Fruit fly (Drosophila melanogaster): ENCODE data around the gene CG2186.

Gene CG2186

DNA sequence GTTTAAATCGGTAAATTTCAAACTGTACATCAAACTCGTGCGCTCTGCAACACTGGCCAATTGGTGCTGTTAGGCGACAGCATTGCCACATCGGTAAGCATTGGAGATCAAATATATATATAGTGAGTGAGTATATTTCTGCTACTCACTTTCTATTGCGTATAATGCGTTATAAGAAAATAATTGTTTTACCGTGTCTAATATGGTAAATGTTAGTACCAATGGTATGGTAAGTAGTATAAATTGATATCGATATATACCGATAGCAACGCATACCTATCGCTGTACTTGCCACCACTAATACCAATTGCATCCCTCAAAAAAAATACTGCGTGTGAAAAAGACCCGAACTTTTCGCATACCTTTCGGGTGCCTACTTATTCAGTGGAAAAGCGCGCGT, at the start of gene CG2186, which contains the start of gene sofe (continued):
- TF ChIP-seq CG8359 (GFP tag; optimal IDR thresholded peaks at IDR 0.05; ENCODE audit: borderline replicate concordance) (no peak), CG8478 (optimal IDR thresholded peaks at IDR 0.05) (no peak), pita (GFP tag; optimal IDR thresholded peaks at IDR 0.05) (no peak), pb (GFP tag; optimal IDR thresholded peaks at IDR 0.05) (no peak), CG17829 (tag; optimal IDR thresholded peaks at IDR 0.05) (peak; percentile 55), CG13296 (GFP tag; optimal IDR thresholded peaks at IDR 0.05) (no peak), CG15514 (GFP tag; optimal IDR thresholded peaks at IDR 0.05) (peak; percentile 69), PHDP (tag; optimal IDR thresholded peaks at IDR 0.05) (peak; percentile 55), br (optimal IDR thresholded peaks at IDR 0.05) (no peak), tgo (GFP tag; IDR thresholded peaks at IDR 0.05) (0 out of 3 replicates have a peak, but pooled peaks have one; percentile 41), Blimp-1 (GFP tag; optimal IDR thresholded peaks at IDR 0.05) (no peak), tin (GFP tag; optimal IDR thresholded peaks at IDR 0.05) (peak; percentile 71), usp (GFP tag; optimal IDR thresholded peaks at IDR 0.05) (no peak), CG31388 (GFP tag; optimal IDR thresholded peaks at IDR 0.05) (peak; percentile 10), CG8290 (GFP tag; optimal IDR thresholded peaks at IDR 0.05) (peak; percentile 17), CG8290 (tag; optimal IDR thresholded peaks at IDR 0.05) (no peak), ash1 (GFP tag; optimal IDR thresholded peaks at IDR 0.05) (no peak), slbo (GFP tag; IDR thresholded peaks at IDR 0.05) (peak; percentile 67), dmrt11E (tag; optimal IDR thresholded peaks at IDR 0.05) (peak; percentile 52), ken (GFP tag; IDR thresholded peaks at IDR 0.05) (peak; percentile 48; the same call in 1 of the 3 replicates), repo (GFP tag; optimal IDR thresholded peaks at IDR 0.05) (no peak), mam (GFP tag; optimal IDR thresholded peaks at IDR 0.05) (peak; percentile 75), trh (GFP tag; optimal IDR thresholded peaks at IDR 0.05) (no peak), dmrt99B (tag; optimal IDR thresholded peaks at IDR 0.05) (no peak), klu (GFP tag; IDR thresholded peaks at IDR 0.05) (no peak), sens (GFP tag) (peak; percentile 92), al (GFP tag; IDR thresholded peaks at IDR 0.05) (no peak), CG34376 (GFP tag; optimal IDR thresholded peaks at IDR 0.05) (no peak), ATbp (GFP tag; optimal IDR thresholded peaks at IDR 0.05) (no peak), CG6254 (GFP tag; optimal IDR thresholded peaks at IDR 0.05) (no peak), Xrp1 (GFP tag; IDR thresholded peaks at IDR 0.05) (peak; percentile 54; the same call in 1 of the 2 replicates), Poxn (GFP tag; IDR thresholded peaks at IDR 0.05) (no peak), E2f2 (GFP tag; IDR thresholded peaks at IDR 0.05) (peak; percentile 79), HHEX (GFP tag; optimal IDR thresholded peaks at IDR 0.05) (no peak), Bdp1 (GFP tag; optimal IDR thresholded peaks at IDR 0.05) (peak; percentile 29), bsh (GFP tag; optimal IDR thresholded peaks at IDR 0.05) (peak in 1 of 2 experiments; percentile 57), Rx (GFP tag; IDR thresholded peaks at IDR 0.05) (no peak), Xbp1 (GFP tag; optimal IDR thresholded peaks at IDR 0.05) (peak; percentile 66), CG4707 (GFP tag; optimal IDR thresholded peaks at IDR 0.05) (no peak), CG5953 (GFP tag; IDR thresholded peaks at IDR 0.05) (no peak), lov (optimal IDR thresholded peaks at IDR 0.05) (no peak), lov (GFP tag; IDR thresholded peaks at IDR 0.05) (no peak), Hey (tag; optimal IDR thresholded peaks at IDR 0.05) (no peak), sisA (GFP tag; IDR thresholded peaks at IDR 0.05) (peak; percentile 54), fd96Cb (tag; optimal IDR thresholded peaks at IDR 0.05) (peak; percentile 5), Hsf (GFP tag; optimal IDR thresholded peaks at IDR 0.05) (peak; percentile 56), CG12744 (GFP tag; optimal IDR thresholded peaks at IDR 0.05) (peak; percentile 22), CG8089 (GFP tag; optimal IDR thresholded peaks at IDR 0.05) (peak; percentile 5), CG15479 (GFP tag; optimal IDR thresholded peaks at IDR 0.05) (peak; percentile 6), luna (GFP tag; optimal IDR thresholded peaks at IDR 0.05) (no peak), zfh2 (GFP tag; optimal IDR thresholded peaks at IDR 0.05) (peak; percentile 56), TFAM (GFP tag; optimal IDR thresholded peaks at IDR 0.05) (no peak), esg (GFP tag; conservative IDR thresholded peaks at IDR 0.05) (no peak; the same call in 1 of the 2 replicates)

Measured in whole organism, embryonic.